Fruit fly (Drosophila melanogaster): ENCODE measurements around the gene bip1.

The bip1 gene

dm6 chr3L:8072720-8073119 is 14.2 kb upstream of the bip1 start (continued):
- TF ChIP-seq CG2120 (GFP tag; optimal IDR thresholded peaks at IDR 0.05): peak; percentile 46
- no peak for TF ChIP-seq CG43689 (GFP tag; IDR thresholded peaks at IDR 0.05)
- no peak for TF ChIP-seq CG12659 (GFP tag; optimal IDR thresholded peaks at IDR 0.05)
- TF ChIP-seq CG30020 (tag; optimal IDR thresholded peaks at IDR 0.05): no peak
- no peak for TF ChIP-seq nom (GFP tag; optimal IDR thresholded peaks at IDR 0.05)
- TF ChIP-seq zen (tag; optimal IDR thresholded peaks at IDR 0.05): peak; percentile 47
- no peak for TF ChIP-seq CG10462 (GFP tag; optimal IDR thresholded peaks at IDR 0.05)
- no peak for TF ChIP-seq Dll (GFP tag; IDR thresholded peaks at IDR 0.05; ENCODE audit: partially characterized antibody)
- peak; percentile 39 for TF ChIP-seq Deaf1 (tag; optimal IDR thresholded peaks at IDR 0.05)
- peak; percentile 68 for TF ChIP-seq CG6689 (GFP tag; IDR thresholded peaks at IDR 0.05)
- no peak for TF ChIP-seq twi (tag; optimal IDR thresholded peaks at IDR 0.05)
- peak; percentile 68 for TF ChIP-seq BtbVII (GFP tag; optimal IDR thresholded peaks at IDR 0.05)
- TF ChIP-seq Abd-B (GFP tag; optimal IDR thresholded peaks at IDR 0.05): peak; percentile 63
- TF ChIP-seq vnd (GFP tag; IDR thresholded peaks at IDR 0.05; ENCODE audit: partially characterized antibody): no peak
- peak; percentile 84 for TF ChIP-seq CG10147 (GFP tag; optimal IDR thresholded peaks at IDR 0.05)
- no peak for TF ChIP-seq CG42726 (GFP tag; IDR thresholded peaks at IDR 0.05; ENCODE audit: partially characterized antibody)
- TF ChIP-seq CG13894 (tag; optimal IDR thresholded peaks at IDR 0.05): no peak
- peak; percentile 95 for TF ChIP-seq Med (GFP tag)
- peak; percentile 3 for TF ChIP-seq pho (GFP tag; optimal IDR thresholded peaks at IDR 0.05)
- peak; percentile 48 for TF ChIP-seq CG6813 (GFP tag; optimal IDR thresholded peaks at IDR 0.05)
- TF ChIP-seq CG33213 (GFP tag; optimal IDR thresholded peaks at IDR 0.05): peak; percentile 28
- TF ChIP-seq B-H2 (GFP tag; optimal IDR thresholded peaks at IDR 0.05): no peak
- peak; percentile 40 for TF ChIP-seq Sry-δ (GFP tag; optimal IDR thresholded peaks at IDR 0.05)
- TF ChIP-seq CG7745 (tag; optimal IDR thresholded peaks at IDR 0.05): no peak
- TF ChIP-seq run (tag; optimal IDR thresholded peaks at IDR 0.05): no peak
- TF ChIP-seq Eip74EF (GFP tag; optimal IDR thresholded peaks at IDR 0.05): peak in 1 of 2 experiments; percentile 69
- TF ChIP-seq Camta (GFP tag; optimal IDR thresholded peaks at IDR 0.05): no peak
- 0 out of 3 replicates have a peak, but pooled peaks have one; percentile 30 for TF ChIP-seq CG2199 (GFP tag; IDR thresholded peaks at IDR 0.05)
- peak; percentile 45 for TF ChIP-seq fd64A (GFP tag; optimal IDR thresholded peaks at IDR 0.05)
- TF ChIP-seq Chrac-16 (GFP tag; optimal IDR thresholded peaks at IDR 0.05): no peak
- TF ChIP-seq unpg (GFP tag; optimal IDR thresholded peaks at IDR 0.05): peak; percentile 37
- no peak; the same call in 1 of the 2 replicates for TF ChIP-seq Adf1 (GFP tag; IDR thresholded peaks at IDR 0.05)
- TF ChIP-seq CG16813 (GFP tag; IDR thresholded peaks at IDR 0.05; ENCODE audit: partially characterized antibody): no peak
- peak; percentile 9 for TF ChIP-seq CG7928 (GFP tag; optimal IDR thresholded peaks at IDR 0.05)
- TF ChIP-seq CG1233 (GFP tag; optimal IDR thresholded peaks at IDR 0.05): peak; percentile 54
- no peak for TF ChIP-seq CG12744 (GFP tag; optimal IDR thresholded peaks at IDR 0.05)
- no peak for TF ChIP-seq sr (GFP tag; IDR thresholded peaks at IDR 0.05)
- peak; percentile 15 for TF ChIP-seq CG1602 (GFP tag; optimal IDR thresholded peaks at IDR 0.05)
- TF ChIP-seq Poxn (GFP tag; IDR thresholded peaks at IDR 0.05): no peak
- peak; percentile 59; the same call in 1 of the 2 replicates for TF ChIP-seq al (GFP tag; IDR thresholded peaks at IDR 0.05)
- peak; percentile 77 for TF ChIP-seq HHEX (GFP tag; optimal IDR thresholded peaks at IDR 0.05)
- peak; percentile 77 for TF ChIP-seq sens (GFP tag)
- TF ChIP-seq Nf-YB (GFP tag; optimal IDR thresholded peaks at IDR 0.05): no peak
- no peak for TF ChIP-seq Dek (tag; optimal IDR thresholded peaks at IDR 0.05)
- peak; percentile 18 for TF ChIP-seq Xbp1 (GFP tag; optimal IDR thresholded peaks at IDR 0.05)
- TF ChIP-seq CG7786 (GFP tag; optimal IDR thresholded peaks at IDR 0.05): no peak
- TF ChIP-seq sd (tag; optimal IDR thresholded peaks at IDR 0.05): no peak
- peak; percentile 85 for TF ChIP-seq ind (GFP tag; optimal IDR thresholded peaks at IDR 0.05)
- TF ChIP-seq lola (GFP tag; optimal IDR thresholded peaks at IDR 0.05): no peak
- TF ChIP-seq zfh1 (GFP tag; IDR thresholded peaks at IDR 0.05): peak; percentile 64
